Fruit fly (Drosophila melanogaster) whole organism, wandering third instar larva: ENCODE measurements around the gene STUB1.

Experiments used
- Abd-B ChIP-seq: fragments of >200 bp; optimal IDR thresholded peaks from 2 replicates; lab custom pipeline; 2017; ENCODE audit warnings: missing biosample characterization, missing genetic modification characterization
- CG32264 ChIP-seq: fragments of 200-800 bp; sonication (Bioruptor generic); optimal IDR thresholded peaks from 2 replicates; lab custom pipeline; 2016; ENCODE audit warnings: missing biosample characterization, missing genetic modification characterization
- CG9705 ChIP-seq: fragments of 200-800 bp; sonication (Bioruptor generic); optimal IDR thresholded peaks from 2 replicates; lab custom pipeline; 2018; ENCODE audit warnings: missing biosample characterization, mild to moderate bottlenecking, missing genetic modification characterization
- CrebA ChIP-seq: fragments of 200-800 bp; sonication (Bioruptor generic); optimal IDR thresholded peaks from 2 replicates; lab custom pipeline; 2016; ENCODE audit warnings: missing biosample characterization, mild to moderate bottlenecking, missing genetic modification characterization, borderline replicate concordance
- Dfd ChIP-seq: fragments of >200 bp; optimal IDR thresholded peaks from 2 replicates; lab custom pipeline; 2017; ENCODE audit warnings: missing biosample characterization, missing genetic modification characterization
- Dif ChIP-seq: fragments of 200-275, 200-300 bp; sonication (Bioruptor generic); optimal IDR thresholded peaks from 2 replicates; lab custom pipeline; 2018; ENCODE audit warnings: missing biosample characterization, missing genetic modification characterization; ENCODE audit not compliant: partially characterized antibody
- GATAd ChIP-seq: sonication (Bioruptor generic); optimal IDR thresholded peaks from 2 replicates; lab custom pipeline; 2016; ENCODE audit warnings: missing biosample characterization, missing genetic modification characterization
- HLH106 ChIP-seq: fragments of 200-800 bp; optimal IDR thresholded peaks from 3 replicates; lab custom pipeline; 2019; ENCODE audit warnings: missing biosample characterization, mild to moderate bottlenecking, missing genetic modification characterization, moderate library complexity
- Hnf4 ChIP-seq: fragments of 200-800 bp; sonication (Bioruptor generic); optimal IDR thresholded peaks from 2 replicates; lab custom pipeline; 2016; ENCODE audit warnings: missing biosample characterization, mild to moderate bottlenecking, missing genetic modification characterization
- Hr83 ChIP-seq: fragments of 200-300 bp; sonication (Bioruptor generic); optimal IDR thresholded peaks from 2 replicates; lab custom pipeline; 2016; ENCODE audit warnings: missing biosample characterization, mild to moderate bottlenecking, missing genetic modification characterization, moderate library complexity; ENCODE audit not compliant: poor library complexity, severe bottlenecking
- Jra ChIP-seq: sonication (Bioruptor generic); optimal IDR thresholded peaks from 2 replicates; lab custom pipeline; 2016; ENCODE audit warnings: missing biosample characterization, missing genetic modification characterization
- Mio ChIP-seq: sonication (Bioruptor generic); optimal IDR thresholded peaks from 2 replicates; lab custom pipeline; 2016; ENCODE audit warnings: missing biosample characterization, missing genetic modification characterization
- Myc ChIP-seq: fragments of >200 bp; optimal IDR thresholded peaks from 2 replicates; lab custom pipeline; 2017
- N ChIP-seq: fragments of >200 bp; optimal IDR thresholded peaks from 2 replicates; lab custom pipeline; 2018; ENCODE audit warnings: missing biosample characterization, missing external identifiers, missing genetic modification characterization
- OdsH ChIP-seq: fragments of 200-800 bp; sonication (Bioruptor generic); optimal IDR thresholded peaks from 2 replicates; lab custom pipeline; 2016; ENCODE audit warnings: missing biosample characterization, mild to moderate bottlenecking, missing genetic modification characterization
- Rel ChIP-seq, 2 experiments: fragments of 200-800 bp; sonication (Bioruptor generic) in 1 of 2; optimal IDR thresholded peaks; 2 replicates in 1 of 2; 3 replicates in 1 of 2; lab custom pipeline; 2016 to 2019; ENCODE audit warnings: mild to moderate bottlenecking in 2 of 2, missing biosample characterization in 2 of 2, missing genetic modification characterization in 2 of 2, moderate library complexity in 1 of 2
- Sp1 ChIP-seq: fragments of 200-800 bp; sonication (Bioruptor generic); optimal IDR thresholded peaks from 3 replicates; lab custom pipeline; 2019; ENCODE audit warnings: missing biosample characterization, mild to moderate bottlenecking, missing genetic modification characterization, moderate library complexity
- br ChIP-seq: fragments of 200-800 bp; sonication (Bioruptor generic); optimal IDR thresholded peaks from 2 replicates; lab custom pipeline; 2016; ENCODE audit warnings: missing biosample characterization, missing genetic modification characterization
- brk ChIP-seq: fragments of 200-800 bp; sonication (Bioruptor generic); optimal IDR thresholded peaks from 2 replicates; lab custom pipeline; 2016; ENCODE audit warnings: missing biosample characterization, mild to moderate bottlenecking, missing genetic modification characterization
- dl ChIP-seq, 2 experiments: fragments of 175-275, 200-275 bp in 1 of 2; fragments of 200-275 bp in 1 of 2; sonication (Bioruptor generic); optimal IDR thresholded peaks; lab custom pipeline; 2018; ENCODE audit warnings: mild to moderate bottlenecking in 2 of 2, missing biosample characterization in 2 of 2, missing genetic modification characterization in 2 of 2, moderate library complexity in 2 of 2; ENCODE audit not compliant: partially characterized antibody in 2 of 2, insufficient read depth in 1 of 2
- dmrt93B ChIP-seq: fragments of 200-800 bp; sonication (Bioruptor generic); optimal IDR thresholded peaks from 2 replicates; lab custom pipeline; 2018; ENCODE audit warnings: missing biosample characterization, mild to moderate bottlenecking, missing genetic modification characterization
- dsf ChIP-seq: sonication (Bioruptor generic); optimal IDR thresholded peaks from 2 replicates; lab custom pipeline; 2016; ENCODE audit warnings: missing biosample characterization, missing genetic modification characterization, borderline replicate concordance
- ey ChIP-seq: fragments of 200-800 bp; sonication (Bioruptor generic); optimal IDR thresholded peaks from 2 replicates; lab custom pipeline; 2016; ENCODE audit warnings: missing biosample characterization, missing genetic modification characterization
- foxo ChIP-seq, 2 experiments: fragments of 200-800 bp; sonication (Bioruptor generic); optimal IDR thresholded peaks; 2 replicates in 1 of 2; 3 replicates in 1 of 2; lab custom pipeline; 2016 to 2017; ENCODE audit warnings: missing biosample characterization in 2 of 2, missing genetic modification characterization in 2 of 2
- fru ChIP-seq: fragments of 200-800 bp; sonication (Bioruptor generic); optimal IDR thresholded peaks from 3 replicates; lab custom pipeline; 2016; ENCODE audit warnings: missing biosample characterization, mild to moderate bottlenecking, missing genetic modification characterization
- h ChIP-seq: fragments of 200-800 bp; sonication (Bioruptor generic); optimal IDR thresholded peaks from 3 replicates; lab custom pipeline; 2016; ENCODE audit warnings: missing biosample characterization, mild to moderate bottlenecking, missing genetic modification characterization
- jim ChIP-seq: fragments of 175-275, 200-325 bp; sonication (Bioruptor generic); optimal IDR thresholded peaks from 2 replicates; lab custom pipeline; 2016; ENCODE audit warnings: missing biosample characterization, mild to moderate bottlenecking, missing genetic modification characterization
- lola ChIP-seq: fragments of >200 bp; optimal IDR thresholded peaks from 2 replicates; lab custom pipeline; 2017; ENCODE audit warnings: missing biosample characterization, missing genetic modification characterization
- pan ChIP-seq: fragments of >200 bp; optimal IDR thresholded peaks from 2 replicates; lab custom pipeline; 2017
- psq ChIP-seq: fragments of 200-800 bp; sonication (Bioruptor generic); optimal IDR thresholded peaks from 3 replicates; lab custom pipeline; 2017; ENCODE audit warnings: missing biosample characterization, mild to moderate bottlenecking, missing genetic modification characterization, moderate library complexity
- rgr ChIP-seq: fragments of 200-800 bp; sonication (Bioruptor generic); optimal IDR thresholded peaks from 3 replicates; lab custom pipeline; 2016; ENCODE audit warnings: missing biosample characterization, mild to moderate bottlenecking, missing genetic modification characterization
- sage ChIP-seq: fragments of 200-800 bp; sonication (Bioruptor generic); optimal IDR thresholded peaks from 2 replicates; lab custom pipeline; 2016; ENCODE audit warnings: missing biosample characterization, mild to moderate bottlenecking, missing genetic modification characterization
- sv ChIP-seq: fragments of 200-800 bp; sonication (Bioruptor generic); optimal IDR thresholded peaks from 3 replicates; lab custom pipeline; 2016; ENCODE audit warnings: missing biosample characterization, missing genetic modification characterization
- tai ChIP-seq: sonication (Bioruptor generic); optimal IDR thresholded peaks from 2 replicates; lab custom pipeline; 2016; ENCODE audit warnings: missing biosample characterization, missing genetic modification characterization
- usp ChIP-seq: fragments of >200 bp; optimal IDR thresholded peaks from 2 replicates; lab custom pipeline; 2017; ENCODE audit warnings: missing biosample characterization, missing genetic modification characterization
- woc ChIP-seq: sonication (Bioruptor generic); optimal IDR thresholded peaks from 2 replicates; lab custom pipeline; 2016; ENCODE audit warnings: missing biosample characterization, mild to moderate bottlenecking, missing genetic modification characterization

Gene STUB1

DNA sequence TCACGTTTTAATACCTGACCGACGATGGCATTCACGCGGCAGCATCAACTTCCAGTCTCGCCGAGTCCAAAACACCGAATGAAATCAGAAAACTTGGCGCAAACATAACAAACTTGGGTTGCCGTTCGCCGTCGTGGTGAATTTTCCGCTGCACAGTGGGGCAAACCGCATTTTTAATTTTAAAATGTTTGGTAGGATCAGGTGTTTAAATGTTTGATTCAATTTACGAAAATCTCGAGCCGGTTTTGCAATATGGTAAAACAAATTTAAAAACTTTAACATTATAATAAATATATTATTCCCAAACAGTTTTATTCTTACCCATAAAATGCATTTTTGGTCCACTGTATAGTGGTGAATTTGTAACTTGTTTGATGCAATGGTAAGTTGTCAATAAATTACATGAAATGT, 36.9 kb downstream of the STUB1 start, which contains the start of gene RluA-1:
TSS of gene RluA-1 (minus strand) at position 82 of the 411 bp plus-strand sequence.
- TF ChIP-seq Myc (lab: Kevin White, UChicago) (no peak), dl (GFP tag; optimal IDR thresholded peaks at IDR 0.05; lab: Kevin White, UChicago; ENCODE audit: insufficient read depth in 1 of 2, partially characterized antibody in 2 of 2) (no peak), Dfd (GFP tag; lab: Kevin White, UChicago) (no peak), Rel (GFP tag; optimal IDR thresholded peaks at IDR 0.05; lab: Kevin White, UChicago) (peak; percentile 49), Rel (tag; optimal IDR thresholded peaks at IDR 0.05; lab: Kevin White, UChicago) (peak; percentile 86), psq (peak; percentile 86), Dif (GFP tag; lab: Kevin White, UChicago) (no peak), sv (GFP tag; lab: Kevin White, UChicago) (peak; percentile 99), Hr83 (GFP tag; lab: Kevin White, UChicago) (peak; percentile 35), tai (GFP tag; lab: Kevin White, UChicago) (peak; percentile 32), Sp1 (GFP tag; lab: Kevin White, UChicago) (peak; percentile 93), lola (GFP tag; lab: Kevin White, UChicago) (no peak), CG32264 (GFP tag; lab: Kevin White, UChicago) (peak; percentile 53), CG9705 (GFP tag; lab: Kevin White, UChicago) (peak; percentile 87), Hnf4 (GFP tag; lab: Kevin White, UChicago) (peak; percentile 74), sage (peak; percentile 69), Mio (GFP tag; lab: Kevin White, UChicago) (peak; percentile 26), pan (lab: Kevin White, UChicago) (no peak), usp (GFP tag; lab: Kevin White, UChicago) (no peak), fru (no peak), CrebA (GFP tag; lab: Kevin White, UChicago) (no peak), br (GFP tag; lab: Kevin White, UChicago) (peak; percentile 86), dmrt93B (peak; percentile 83), woc (peak; percentile 47), ey (GFP tag; lab: Kevin White, UChicago) (peak; percentile 74), dsf (GFP tag; lab: Kevin White, UChicago) (peak; percentile 43), foxo (GFP tag; optimal IDR thresholded peaks at IDR 0.05; lab: Kevin White, UChicago) (peak in 1 of 2 experiments; percentile 93), GATAd (GFP tag; lab: Kevin White, UChicago) (no peak), h (peak; percentile 93), rgr (peak; percentile 94), brk (peak; percentile 84), OdsH (GFP tag; lab: Kevin White, UChicago) (peak; percentile 90), Abd-B (GFP tag; lab: Kevin White, UChicago) (no peak), N (no peak), HLH106 (tag; lab: Kevin White, UChicago) (peak; percentile 95)

DNA sequence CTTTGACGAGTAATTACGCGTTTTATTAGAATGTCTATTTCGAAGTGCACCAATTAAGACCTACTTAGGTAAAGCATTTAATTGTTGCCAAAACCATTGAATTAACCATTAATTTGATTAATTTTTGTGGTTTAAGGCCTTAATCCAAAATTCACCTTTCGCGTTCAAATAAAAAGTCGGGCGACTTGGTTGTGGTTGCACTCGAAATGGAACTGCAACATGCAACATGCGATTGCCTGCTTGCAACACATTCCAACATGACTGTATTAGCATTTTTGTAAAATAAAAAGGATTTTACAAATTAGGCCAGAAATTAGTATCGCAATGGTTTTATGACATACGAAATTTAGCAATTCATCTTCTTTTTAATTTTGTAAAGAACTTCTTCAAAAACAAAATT, 37.5 kb downstream of the STUB1 start:
- TF ChIP-seq sage (no peak), br (GFP tag; lab: Kevin White, UChicago) (no peak), jim (GFP tag; lab: Kevin White, UChicago) (no peak), Dif (GFP tag; lab: Kevin White, UChicago) (no peak), dsf (GFP tag; lab: Kevin White, UChicago) (no peak), psq (no peak), Hr83 (GFP tag; lab: Kevin White, UChicago) (no peak), CG32264 (GFP tag; lab: Kevin White, UChicago) (no peak), CG9705 (GFP tag; lab: Kevin White, UChicago) (no peak), rgr (no peak), Jra (GFP tag; lab: Kevin White, UChicago) (no peak), OdsH (GFP tag; lab: Kevin White, UChicago) (no peak)

DNA sequence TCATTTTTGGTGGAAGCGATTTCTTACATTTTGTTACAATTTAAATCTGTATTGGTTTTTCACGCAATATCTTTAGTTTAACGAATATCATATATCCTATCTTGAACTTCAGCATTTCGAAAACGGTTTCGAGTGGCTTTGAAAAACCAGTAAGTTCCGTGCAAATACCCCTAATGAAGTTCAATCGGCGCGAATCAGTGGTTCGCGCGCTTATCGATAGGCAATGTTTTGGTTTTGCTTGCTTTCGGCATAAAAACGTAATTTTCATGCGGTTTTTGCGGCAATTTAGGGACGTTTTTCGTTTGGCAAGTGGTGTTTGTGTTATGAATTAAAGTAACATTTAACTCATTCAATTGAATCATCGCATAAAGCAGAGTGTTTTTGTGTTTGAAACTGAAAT, 39.5 kb downstream of the STUB1 start, which contains the start of gene RluA-2:
TSS of gene RluA-2 (plus strand) at position 195 of the 400 bp plus-strand sequence.
- TF ChIP-seq rgr = no peak
- TF ChIP-seq CG9705 (GFP tag; lab: Kevin White, UChicago) = no peak
- TF ChIP-seq, all 38 proteins: peak for 0
